Fruit fly (Drosophila melanogaster) whole organism, prepupa: ENCODE results near the gene CG8001.

Experiments
- Blimp-1 ChIP-seq: fragments of 200-800 bp; sonication (Bioruptor generic); optimal IDR thresholded peaks from 3 replicates; lab custom pipeline; 2017; ENCODE audit warnings: missing biosample characterization, missing genetic modification characterization, mild to moderate bottlenecking, moderate library complexity, missing genetic modification reagents
- CG10631 ChIP-seq: fragments of 200-800 bp; sonication (Bioruptor generic); optimal IDR thresholded peaks from 2 replicates; lab custom pipeline; 2016; ENCODE audit warnings: missing biosample characterization, missing genetic modification characterization
- CG10669 ChIP-seq: fragments of 200-800 bp; sonication (Bioruptor generic); optimal IDR thresholded peaks from 3 replicates; lab custom pipeline; 2018; ENCODE audit warnings: missing biosample characterization, mild to moderate bottlenecking, missing genetic modification characterization, moderate library complexity
- CG11294 ChIP-seq: fragments of 200-800 bp; sonication (Bioruptor generic); IDR thresholded peaks from 2 replicates; pipeline ENCODE4 v1.3.6; 2022; ENCODE audit warnings: missing biosample characterization, missing genetic modification characterization
- CG11902 ChIP-seq: fragments of 200-800 bp; sonication (Bioruptor generic); optimal IDR thresholded peaks from 3 replicates; lab custom pipeline; 2016; ENCODE audit warnings: missing biosample characterization, missing genetic modification characterization
- CG15336 ChIP-seq: fragments of 200-800 bp; sonication (Bioruptor generic); IDR thresholded peaks from 2 replicates; pipeline ENCODE4 v1.3.6; 2022; ENCODE audit warnings: missing biosample characterization, missing genetic modification characterization
- CG16779 ChIP-seq: fragments of 200-800 bp; sonication (Bioruptor generic); optimal IDR thresholded peaks from 3 replicates; lab custom pipeline; 2017; ENCODE audit warnings: missing biosample characterization, mild to moderate bottlenecking, missing genetic modification characterization
- CG3032 ChIP-seq: fragments of 200-800 bp; optimal IDR thresholded peaks from 2 replicates; lab custom pipeline; 2019; ENCODE audit warnings: missing biosample characterization, mild to moderate bottlenecking, missing genetic modification characterization, moderate library complexity
- CG31627 ChIP-seq: fragments of 200-800 bp; sonication (Bioruptor generic); optimal IDR thresholded peaks from 3 replicates; lab custom pipeline; 2016; ENCODE audit warnings: missing biosample characterization, missing genetic modification characterization
- CG32006 ChIP-seq: fragments of 200-800 bp; sonication (Bioruptor generic); optimal IDR thresholded peaks from 3 replicates; lab custom pipeline; 2017; ENCODE audit warnings: missing biosample characterization, mild to moderate bottlenecking, missing genetic modification characterization
- CG3919 ChIP-seq: fragments of 200-800 bp; sonication (Bioruptor generic); optimal IDR thresholded peaks from 3 replicates; lab custom pipeline; 2016; ENCODE audit warnings: missing biosample characterization, missing genetic modification characterization
- CG4318 ChIP-seq: fragments of 200-800 bp; sonication (Bioruptor generic); optimal IDR thresholded peaks from 3 replicates; lab custom pipeline; 2017; ENCODE audit warnings: missing biosample characterization, mild to moderate bottlenecking, missing genetic modification characterization
- CG6163 ChIP-seq: fragments of 200-800 bp; sonication (Bioruptor generic); IDR thresholded peaks from 3 replicates; pipeline ENCODE4 v1.3.6; 2022; ENCODE audit warnings: missing biosample characterization, missing genetic modification characterization
- CG6276 ChIP-seq: fragments of 200-800 bp; sonication (Bioruptor generic); optimal IDR thresholded peaks from 2 replicates; lab custom pipeline; 2017; ENCODE audit warnings: missing biosample characterization, mild to moderate bottlenecking, missing genetic modification characterization
- CG6792 ChIP-seq: fragments of 200-800 bp; sonication (Bioruptor generic); optimal IDR thresholded peaks from 3 replicates; lab custom pipeline; 2016; ENCODE audit warnings: missing biosample characterization, missing genetic modification characterization
- CG6808 ChIP-seq: fragments of 200-800 bp; sonication (Bioruptor generic); optimal IDR thresholded peaks from 3 replicates; lab custom pipeline; 2017; ENCODE audit warnings: missing biosample characterization, missing genetic modification characterization, mild to moderate bottlenecking, moderate library complexity, missing genetic modification reagents
- CG6854 ChIP-seq: fragments of 200-800 bp; sonication (Bioruptor generic); optimal IDR thresholded peaks from 2 replicates; lab custom pipeline; 2017; ENCODE audit warnings: missing biosample characterization, mild to moderate bottlenecking, missing genetic modification characterization
- CG7368 ChIP-seq: fragments of 200-800 bp; sonication (Bioruptor generic); optimal IDR thresholded peaks from 3 replicates; lab custom pipeline; 2016; ENCODE audit warnings: missing biosample characterization, missing genetic modification characterization
- CG8119 ChIP-seq: fragments of 200-800 bp; sonication (Bioruptor generic); IDR thresholded peaks from 3 replicates; pipeline ENCODE4 v1.3.6; 2022; ENCODE audit warnings: missing biosample characterization, missing genetic modification characterization
- CG8319 ChIP-seq: fragments of 200-800 bp; sonication (Bioruptor generic); optimal IDR thresholded peaks from 3 replicates; lab custom pipeline; 2016; ENCODE audit warnings: missing biosample characterization, missing genetic modification characterization
- CG8632 ChIP-seq: fragments of 200-800 bp; sonication (Bioruptor generic); optimal IDR thresholded peaks from 3 replicates; lab custom pipeline; 2016; ENCODE audit warnings: missing biosample characterization, missing genetic modification characterization
- CG9139 ChIP-seq: fragments of 200-800 bp; sonication (Bioruptor generic); optimal IDR thresholded peaks from 3 replicates; lab custom pipeline; 2017; ENCODE audit warnings: missing biosample characterization, mild to moderate bottlenecking, missing genetic modification characterization
- Eip75B ChIP-seq: fragments of 200-800 bp; sonication (Bioruptor generic); optimal IDR thresholded peaks from 3 replicates; lab custom pipeline; 2016; ENCODE audit warnings: missing biosample characterization, missing genetic modification characterization
- Eip78C ChIP-seq: fragments of 200-800 bp; sonication (Bioruptor generic); peaks from one replicate; lab custom pipeline; 2016; ENCODE audit warnings: missing biosample characterization, missing genetic modification characterization
- Eip93F ChIP-seq: fragments of 200-800 bp; sonication (Bioruptor generic); optimal IDR thresholded peaks from 2 replicates; lab custom pipeline; 2016; ENCODE audit warnings: missing biosample characterization, mild to moderate bottlenecking, missing genetic modification characterization
- Ets96B ChIP-seq: fragments of 200-800 bp; optimal IDR thresholded peaks from 2 replicates; lab custom pipeline; 2019; ENCODE audit warnings: missing biosample characterization, mild to moderate bottlenecking, missing genetic modification characterization, moderate library complexity
- Gug ChIP-seq: fragments of 200-800 bp; sonication (Bioruptor generic); IDR thresholded peaks from 2 replicates; pipeline ENCODE4 v1.3.6; 2022; ENCODE audit warnings: missing biosample characterization, missing genetic modification characterization
- Hr38 ChIP-seq: sonication (Bioruptor generic); optimal IDR thresholded peaks from 2 replicates; lab custom pipeline; 2016; ENCODE audit warnings: missing biosample characterization, missing genetic modification characterization
- Hr39 ChIP-seq: fragments of 200-800 bp; sonication (Bioruptor generic); optimal IDR thresholded peaks from 2 replicates; lab custom pipeline; 2016; ENCODE audit warnings: missing biosample characterization, missing genetic modification characterization
- Hr4 ChIP-seq: fragments of 200-800 bp; sonication (Bioruptor generic); optimal IDR thresholded peaks from 3 replicates; lab custom pipeline; 2016; ENCODE audit warnings: missing biosample characterization, missing genetic modification characterization
- Met ChIP-seq: fragments of 200-800 bp; sonication (Bioruptor generic); optimal IDR thresholded peaks from 3 replicates; lab custom pipeline; 2016; ENCODE audit warnings: missing biosample characterization, missing genetic modification characterization
- Sox102F ChIP-seq: fragments of 200-800 bp; sonication (Bioruptor generic); optimal IDR thresholded peaks from 2 replicates; lab custom pipeline; 2016; ENCODE audit warnings: missing biosample characterization, mild to moderate bottlenecking, missing genetic modification characterization
- Sox14 ChIP-seq: fragments of 200-800 bp; sonication (Bioruptor generic); optimal IDR thresholded peaks from 3 replicates; lab custom pipeline; 2016; ENCODE audit warnings: missing biosample characterization, missing genetic modification characterization
- Sox15 ChIP-seq: fragments of 200-800 bp; sonication (Bioruptor generic); optimal IDR thresholded peaks from 3 replicates; lab custom pipeline; 2016; ENCODE audit warnings: missing biosample characterization, missing genetic modification characterization
- achi ChIP-seq: fragments of 200-800 bp; sonication (Bioruptor generic); optimal IDR thresholded peaks from 3 replicates; lab custom pipeline; 2016; ENCODE audit warnings: missing biosample characterization, missing genetic modification characterization
- acj6 ChIP-seq: fragments of 200-800 bp; sonication (Bioruptor generic); optimal IDR thresholded peaks from 3 replicates; lab custom pipeline; 2016; ENCODE audit warnings: missing biosample characterization, missing genetic modification characterization
- cyc ChIP-seq: fragments of 200-800 bp; sonication (Bioruptor generic); optimal IDR thresholded peaks from 3 replicates; lab custom pipeline; 2016; ENCODE audit warnings: missing biosample characterization, missing genetic modification characterization
- dac ChIP-seq: fragments of 200-800 bp; sonication (Bioruptor generic); optimal IDR thresholded peaks from 2 replicates; lab custom pipeline; 2017; ENCODE audit warnings: missing biosample characterization, mild to moderate bottlenecking, missing genetic modification characterization
- dsx ChIP-seq: fragments of 200-800 bp; optimal IDR thresholded peaks from 3 replicates; lab custom pipeline; 2019; ENCODE audit warnings: missing biosample characterization, mild to moderate bottlenecking, missing genetic modification characterization, moderate library complexity; ENCODE audit not compliant: poor library complexity, severe bottlenecking
- eg ChIP-seq: fragments of 200-800 bp; sonication (Bioruptor generic); IDR thresholded peaks from 3 replicates; pipeline ENCODE4 v1.3.6; 2022; ENCODE audit warnings: missing biosample characterization, missing genetic modification characterization
- esn ChIP-seq: fragments of 200-800 bp; sonication (Bioruptor generic); optimal IDR thresholded peaks from 2 replicates; lab custom pipeline; 2016; ENCODE audit warnings: missing biosample characterization, mild to moderate bottlenecking, missing genetic modification characterization, moderate library complexity
- fd59A ChIP-seq: fragments of 200-800 bp; sonication (Bioruptor generic); optimal IDR thresholded peaks from 2 replicates; lab custom pipeline; 2017; ENCODE audit warnings: missing biosample characterization, mild to moderate bottlenecking, missing genetic modification characterization, missing genetic modification reagents
- fd85E ChIP-seq: fragments of 200-800 bp; sonication (Bioruptor generic); optimal IDR thresholded peaks from 3 replicates; lab custom pipeline; 2016; ENCODE audit warnings: missing biosample characterization, missing genetic modification characterization
- fkh ChIP-seq: fragments of 200-800 bp; sonication (Bioruptor generic); optimal IDR thresholded peaks from 3 replicates; lab custom pipeline; 2017; ENCODE audit warnings: missing biosample characterization, mild to moderate bottlenecking, missing genetic modification characterization, moderate library complexity
- lz ChIP-seq: fragments of 200-800 bp; sonication (Bioruptor generic); optimal IDR thresholded peaks from 3 replicates; lab custom pipeline; 2016; ENCODE audit warnings: missing biosample characterization, missing genetic modification characterization
- pdm3 ChIP-seq: fragments of 200-800 bp; sonication (Bioruptor generic); optimal IDR thresholded peaks from 3 replicates; lab custom pipeline; 2016; ENCODE audit warnings: missing biosample characterization, missing genetic modification characterization
- spab ChIP-seq: fragments of 200-800 bp; sonication (Bioruptor generic); optimal IDR thresholded peaks from 2 replicates; lab custom pipeline; 2017; ENCODE audit warnings: missing biosample characterization, mild to moderate bottlenecking, missing genetic modification characterization, missing genetic modification reagents
- ss ChIP-seq, 2 experiments: fragments of 200-800 bp; sonication (Bioruptor generic); optimal IDR thresholded peaks; 2 replicates in 1 of 2; 3 replicates in 1 of 2; lab custom pipeline; 2017 to 2018; ENCODE audit warnings: mild to moderate bottlenecking in 2 of 2, missing biosample characterization in 2 of 2, missing genetic modification characterization in 2 of 2, moderate library complexity in 1 of 2
- svp ChIP-seq: fragments of 200-800 bp; sonication (Bioruptor generic); peaks from one replicate; lab custom pipeline; 2016; ENCODE audit warnings: missing biosample characterization, missing genetic modification characterization
- vri ChIP-seq: fragments of 200-800 bp; sonication (Bioruptor generic); optimal IDR thresholded peaks from 3 replicates; lab custom pipeline; 2016; ENCODE audit warnings: missing biosample characterization, mild to moderate bottlenecking, missing genetic modification characterization

CG8001 gene

dm6 chr3L:1774713-1775648 lies 19.0 kb downstream of the CG8001 start, which contains the start of the genes CG13933 and PolD2:
CG13933 (minus strand) TSS chr3L:1775147.
PolD2 (plus strand) TSS chr3L:1775633.
- TF ChIP-seq cyc (GFP tag; lab: Kevin White, UChicago) (peak; percentile 83), CG7368 (GFP tag; lab: Kevin White, UChicago) (no peak), Eip75B (GFP tag; lab: Kevin White, UChicago) (no peak), dac (GFP tag; lab: Kevin White, UChicago) (no peak), esn (peak; percentile 96), CG6792 (GFP tag; lab: Kevin White, UChicago) (peak; percentile 93), eg (GFP tag; lab: Robert Waterston, UW) (peak; percentile 98), Blimp-1 (GFP tag; lab: Kevin White, UChicago) (peak; percentile 67), spab (GFP tag; lab: Kevin White, UChicago) (no peak), acj6 (GFP tag; lab: Kevin White, UChicago) (peak; percentile 99), CG31627 (GFP tag; lab: Kevin White, UChicago) (peak; percentile 93), Hr38 (peak; percentile 34), CG8319 (GFP tag; lab: Kevin White, UChicago) (peak; percentile 60), Sox14 (GFP tag; lab: Kevin White, UChicago) (peak; percentile 94), fkh (no peak), CG6163 (GFP tag; lab: Robert Waterston, UW) (peak; percentile 100), CG6276 (GFP tag; lab: Kevin White, UChicago) (no peak), Sox15 (GFP tag; lab: Kevin White, UChicago) (peak; percentile 93), CG11902 (peak; percentile 79), ss (GFP tag; optimal IDR thresholded peaks at IDR 0.05; lab: Kevin White, UChicago) (peak in 1 of 2 experiments; percentile 97), CG32006 (GFP tag; lab: Kevin White, UChicago) (peak; percentile 98), Gug (GFP tag; lab: Robert Waterston, UW) (peak; percentile 84), pdm3 (GFP tag; lab: Kevin White, UChicago) (peak; percentile 93), CG8632 (peak; percentile 99), Met (peak; percentile 95), CG6808 (GFP tag; lab: Kevin White, UChicago) (no peak), Hr39 (peak; percentile 93), CG10631 (peak; percentile 97), lz (peak; percentile 91), svp (GFP tag; lab: Kevin White, UChicago) (peak; percentile 97), CG4318 (GFP tag; lab: Kevin White, UChicago) (no peak), vri (GFP tag; lab: Kevin White, UChicago) (no peak), fd59A (GFP tag; lab: Kevin White, UChicago) (peak; percentile 87), Ets96B (tag; lab: Kevin White, UChicago) (peak; percentile 89), Hr4 (GFP tag; lab: Kevin White, UChicago) (peak; percentile 96), CG3032 (tag; lab: Kevin White, UChicago) (peak; percentile 92), fd85E (GFP tag; lab: Kevin White, UChicago) (peak; percentile 55), CG10669 (GFP tag; lab: Kevin White, UChicago) (peak; percentile 86), achi (GFP tag; lab: Kevin White, UChicago) (peak; percentile 92), CG11294 (GFP tag; lab: Robert Waterston, UW) (peak; percentile 78), CG15336 (GFP tag; lab: Robert Waterston, UW) (peak; percentile 99), CG3919 (GFP tag; lab: Kevin White, UChicago) (no peak), CG9139 (GFP tag; lab: Kevin White, UChicago) (no peak), CG6854 (GFP tag; lab: Kevin White, UChicago) (no peak), Eip93F (GFP tag; lab: Kevin White, UChicago) (peak; percentile 46), CG8119 (GFP tag; lab: Robert Waterston, UW) (peak; percentile 99), dsx (GFP tag; lab: Kevin White, UChicago) (peak; percentile 98), Sox102F (GFP tag; lab: Kevin White, UChicago) (peak; percentile 94), CG16779 (tag; lab: Kevin White, UChicago) (peak; percentile 89), Eip78C (GFP tag; lab: Kevin White, UChicago) (peak; percentile 99)
